Fruit fly (Drosophila melanogaster) whole organism, embryonic: ENCODE measurements around the gene Sfp77F.

Source experiments
- ATbp ChIP-seq: fragments of 200-800 bp; sonication (Bioruptor generic); optimal IDR thresholded peaks from 2 replicates; lab custom pipeline; 2017; ENCODE audit warnings: missing biosample characterization, mild to moderate bottlenecking, missing genetic modification characterization, missing genetic modification reagents
- CG10209 ChIP-seq: fragments of 200-800 bp; sonication (Bioruptor generic); optimal IDR thresholded peaks from 3 replicates; lab custom pipeline; 2017; ENCODE audit warnings: missing biosample characterization, mild to moderate bottlenecking, missing genetic modification characterization, missing genetic modification reagents
- CG11085 ChIP-seq: fragments of 200-800 bp; sonication (Bioruptor generic); IDR thresholded peaks from 2 replicates; pipeline ENCODE4 v1.3.6; 2022; ENCODE audit warnings: missing biosample characterization, missing genetic modification characterization
- CG12219 ChIP-seq: fragments of 200-800 bp; sonication (Bioruptor generic); optimal IDR thresholded peaks from 3 replicates; lab custom pipeline; 2018; ENCODE audit warnings: missing biosample characterization, mild to moderate bottlenecking, missing genetic modification characterization
- CG12744 ChIP-seq: fragments of 200-800 bp; sonication (Bioruptor generic); optimal IDR thresholded peaks from 2 replicates; lab custom pipeline; 2016; ENCODE audit warnings: missing biosample characterization, missing genetic modification characterization
- CG12769 ChIP-seq: fragments of 200-800 bp; sonication (Bioruptor generic); optimal IDR thresholded peaks from 2 replicates; lab custom pipeline; 2019; ENCODE audit warnings: missing biosample characterization, mild to moderate bottlenecking, missing genetic modification characterization, moderate library complexity
- CG13775 ChIP-seq: fragments of 200-800 bp; sonication (Bioruptor generic); optimal IDR thresholded peaks from 3 replicates; lab custom pipeline; 2017; ENCODE audit warnings: missing biosample characterization, mild to moderate bottlenecking, missing genetic modification characterization
- CG17361 ChIP-seq: fragments of 200-800 bp; sonication (Bioruptor generic); IDR thresholded peaks from 3 replicates; pipeline ENCODE4 v1.3.6; 2022; ENCODE audit warnings: missing biosample characterization, missing genetic modification characterization
- CG17829 ChIP-seq: fragments of 200-800 bp; optimal IDR thresholded peaks from 2 replicates; lab custom pipeline; 2019; ENCODE audit warnings: missing biosample characterization, mild to moderate bottlenecking, missing genetic modification characterization, moderate library complexity
- CG17912 ChIP-seq: fragments of 200-800 bp; sonication (Bioruptor generic); optimal IDR thresholded peaks from 2 replicates; lab custom pipeline; 2018; ENCODE audit warnings: missing biosample characterization, mild to moderate bottlenecking, missing genetic modification characterization
- CG18262 ChIP-seq: fragments of 200-800 bp; optimal IDR thresholded peaks from 3 replicates; lab custom pipeline; 2019; ENCODE audit warnings: missing biosample characterization, mild to moderate bottlenecking, missing genetic modification characterization, moderate library complexity
- CG1832 ChIP-seq: fragments of 200-800 bp; sonication (Bioruptor generic); optimal IDR thresholded peaks from 2 replicates; lab custom pipeline; 2017; ENCODE audit warnings: missing biosample characterization, mild to moderate bottlenecking, missing genetic modification characterization, inconsistent platforms
- CG2120 ChIP-seq: fragments of 200-800 bp; sonication (Bioruptor generic); optimal IDR thresholded peaks from 3 replicates; lab custom pipeline; 2016; ENCODE audit warnings: missing biosample characterization, missing genetic modification characterization
- CG2202 ChIP-seq: fragments of 200-800 bp; sonication (Bioruptor generic); optimal IDR thresholded peaks from 2 replicates; lab custom pipeline; 2018; ENCODE audit warnings: missing biosample characterization, mild to moderate bottlenecking, missing genetic modification characterization
- CG2678 ChIP-seq: fragments of 200-800 bp; sonication (Bioruptor generic); optimal IDR thresholded peaks from 3 replicates; lab custom pipeline; 2019; ENCODE audit warnings: missing biosample characterization, mild to moderate bottlenecking, missing genetic modification characterization, moderate library complexity
- CG2712 ChIP-seq: fragments of 200-800 bp; optimal IDR thresholded peaks from 3 replicates; lab custom pipeline; 2019; ENCODE audit warnings: missing biosample characterization, mild to moderate bottlenecking, missing genetic modification characterization, moderate library complexity
- CG7271 ChIP-seq: fragments of 200-800 bp; sonication (Bioruptor generic); optimal IDR thresholded peaks from 2 replicates; lab custom pipeline; 2018; ENCODE audit warnings: missing biosample characterization, mild to moderate bottlenecking, missing genetic modification characterization, moderate library complexity
- CG7839 ChIP-seq: fragments of 200-800 bp; sonication (Bioruptor generic); optimal IDR thresholded peaks from 3 replicates; lab custom pipeline; 2018; ENCODE audit warnings: missing biosample characterization, mild to moderate bottlenecking, missing genetic modification characterization, moderate library complexity
- CG8388 ChIP-seq: fragments of 200-800 bp; sonication (Bioruptor generic); optimal IDR thresholded peaks from 2 replicates; lab custom pipeline; 2019; ENCODE audit warnings: missing biosample characterization, mild to moderate bottlenecking, missing genetic modification characterization, moderate library complexity
- CG8924 ChIP-seq: fragments of 200-800 bp; optimal IDR thresholded peaks from 3 replicates; lab custom pipeline; 2019; ENCODE audit warnings: missing biosample characterization, mild to moderate bottlenecking, missing genetic modification characterization, moderate library complexity
- Chrac-16 ChIP-seq: fragments of 200-800 bp; sonication (Bioruptor generic); optimal IDR thresholded peaks from 3 replicates; lab custom pipeline; 2016; ENCODE audit warnings: missing biosample characterization, missing genetic modification characterization
- Elba2 ChIP-seq: fragments of 200-800 bp; sonication (Bioruptor generic); optimal IDR thresholded peaks from 3 replicates; lab custom pipeline; 2016; ENCODE audit warnings: missing biosample characterization, missing genetic modification characterization
- Med ChIP-seq: fragments of 200-800 bp; sonication (Bioruptor generic); peaks from one replicate; lab custom pipeline; 2016; ENCODE audit warnings: missing biosample characterization, missing genetic modification characterization, mild to moderate bottlenecking, inconsistent platforms, moderate library complexity
- NfI ChIP-seq: fragments of 200-800 bp; sonication (Bioruptor generic); optimal IDR thresholded peaks from 3 replicates; lab custom pipeline; 2018; ENCODE audit warnings: missing biosample characterization, mild to moderate bottlenecking, missing genetic modification characterization, moderate library complexity
- Oli ChIP-seq: fragments of 200-800 bp; sonication (Bioruptor generic); optimal IDR thresholded peaks from 2 replicates; lab custom pipeline; 2018; ENCODE audit warnings: missing biosample characterization, mild to moderate bottlenecking, missing genetic modification characterization, moderate library complexity
- PHDP ChIP-seq: fragments of 200-800 bp; sonication (Bioruptor generic); optimal IDR thresholded peaks from 3 replicates; lab custom pipeline; 2018; ENCODE audit warnings: missing biosample characterization, mild to moderate bottlenecking, missing genetic modification characterization, moderate library complexity
- Pdp1 ChIP-seq, 2 experiments: fragments of 200-800 bp; sonication (Bioruptor generic); optimal IDR thresholded peaks; 3 replicates each; lab custom pipeline; 2016; ENCODE audit warnings: missing biosample characterization in 2 of 2, missing genetic modification characterization in 2 of 2, mild to moderate bottlenecking in 1 of 2, moderate library complexity in 1 of 2
- Xbp1 ChIP-seq: fragments of 200-800 bp; sonication (Bioruptor generic); optimal IDR thresholded peaks from 3 replicates; lab custom pipeline; 2016; ENCODE audit warnings: missing biosample characterization, mild to moderate bottlenecking, missing genetic modification characterization
- ac ChIP-seq: fragments of 200-800 bp; sonication (Bioruptor generic); optimal IDR thresholded peaks from 3 replicates; lab custom pipeline; 2017; ENCODE audit warnings: missing biosample characterization, mild to moderate bottlenecking, missing genetic modification characterization
- chm ChIP-seq: fragments of 200-800 bp; sonication (Bioruptor generic); IDR thresholded peaks from 2 replicates; pipeline ENCODE4 v1.3.6; 2022; ENCODE audit warnings: missing biosample characterization, missing genetic modification characterization
- dmrt11E ChIP-seq: fragments of 200-800 bp; sonication (Bioruptor generic); optimal IDR thresholded peaks from 3 replicates; lab custom pipeline; 2018; ENCODE audit warnings: missing biosample characterization, mild to moderate bottlenecking, missing genetic modification characterization, moderate library complexity
- eve ChIP-seq, 2 experiments: fragments of >200 bp; optimal IDR thresholded peaks; 2 replicates each; lab custom pipeline; 2017; ENCODE audit warnings: missing biosample characterization in 2 of 2, missing genetic modification characterization in 2 of 2
- fd102C ChIP-seq: fragments of 200-800 bp; sonication (Bioruptor generic); optimal IDR thresholded peaks from 2 replicates; lab custom pipeline; 2018; ENCODE audit warnings: missing biosample characterization, mild to moderate bottlenecking, missing genetic modification characterization, moderate library complexity
- fd96Cb ChIP-seq: fragments of 200-800 bp; sonication (Bioruptor generic); optimal IDR thresholded peaks from 2 replicates; lab custom pipeline; 2018; ENCODE audit warnings: missing biosample characterization, mild to moderate bottlenecking, missing genetic modification characterization, moderate library complexity
- gsb-n ChIP-seq: fragments of 200-800 bp; sonication (Bioruptor generic); optimal IDR thresholded peaks from 3 replicates; lab custom pipeline; 2018; ENCODE audit warnings: missing biosample characterization, mild to moderate bottlenecking, missing genetic modification characterization
- insv ChIP-seq, 2 experiments: fragments of 200-800 bp; sonication (Bioruptor generic); optimal IDR thresholded peaks; 3 replicates each; lab custom pipeline; 2016 to 2018; ENCODE audit warnings: missing biosample characterization in 2 of 2, missing genetic modification characterization in 2 of 2
- lilli ChIP-seq: fragments of 200-800 bp; sonication (Bioruptor generic); optimal IDR thresholded peaks from 3 replicates; lab custom pipeline; 2016; ENCODE audit warnings: missing biosample characterization, missing genetic modification characterization
- lola ChIP-seq, 3 experiments: fragments of >200 bp in 2 of 3; fragments of 200-800 bp in 1 of 3; sonication (Bioruptor generic) in 1 of 3; optimal IDR thresholded peaks; 2 replicates each; lab custom pipeline; 2017 to 2019; ENCODE audit warnings: missing biosample characterization in 3 of 3, missing genetic modification characterization in 3 of 3, mild to moderate bottlenecking in 1 of 3, moderate library complexity in 1 of 3
- mam ChIP-seq: fragments of 200-800 bp; sonication (Bioruptor generic); optimal IDR thresholded peaks from 3 replicates; lab custom pipeline; 2016; ENCODE audit warnings: missing biosample characterization, missing genetic modification characterization
- nmo ChIP-seq: fragments of 200-800 bp; sonication (Bioruptor generic); optimal IDR thresholded peaks from 2 replicates; lab custom pipeline; 2018; ENCODE audit warnings: missing biosample characterization, mild to moderate bottlenecking, missing genetic modification characterization, moderate library complexity
- prd ChIP-seq, 3 experiments: fragments of >200 bp in 2 of 3; fragments of 200-800 bp in 1 of 3; sonication (Bioruptor generic) in 1 of 3; optimal IDR thresholded peaks in 2 of 3; IDR thresholded peaks in 1 of 3; 2 replicates in 2 of 3; 3 replicates in 1 of 3; pipeline versions ENCODE4 v1.3.6 to Lab custom; 2017 to 2022; ENCODE audit warnings: missing biosample characterization in 1 of 3, missing genetic modification characterization in 1 of 3
- row ChIP-seq: fragments of 200-800 bp; sonication (Bioruptor generic); IDR thresholded peaks from 3 replicates; pipeline ENCODE4 v1.3.6; 2022; ENCODE audit warnings: missing biosample characterization, missing genetic modification characterization
- sens ChIP-seq: fragments of 200-800 bp; sonication (Bioruptor generic); peaks from one replicate; lab custom pipeline; 2016; ENCODE audit warnings: missing biosample characterization, missing genetic modification characterization
- slbo ChIP-seq: fragments of 200-800 bp; sonication (Bioruptor generic); IDR thresholded peaks from 2 replicates; pipeline ENCODE4 v1.3.6; 2022; ENCODE audit warnings: missing biosample characterization, missing genetic modification characterization
- so ChIP-seq: fragments of 200-800 bp; sonication (Bioruptor generic); IDR thresholded peaks from 3 replicates; pipeline ENCODE4 v1.3.6; 2022; ENCODE audit warnings: missing biosample characterization, missing genetic modification characterization
- tll ChIP-seq, 2 experiments: fragments of 200-800 bp in 1 of 2; fragments of >200 bp in 1 of 2; sonication (Bioruptor generic) in 1 of 2; optimal IDR thresholded peaks; 2 replicates each; lab custom pipeline; 2017 to 2019; ENCODE audit warnings: missing biosample characterization in 2 of 2, missing genetic modification characterization in 2 of 2, mild to moderate bottlenecking in 1 of 2, moderate library complexity in 1 of 2
- twi ChIP-seq: fragments of 200-800 bp; optimal IDR thresholded peaks from 2 replicates; lab custom pipeline; 2019; ENCODE audit warnings: missing biosample characterization, mild to moderate bottlenecking, missing genetic modification characterization, moderate library complexity

Gene Sfp77F

dm6 chr3L:20922279-20922830 is 25.1 kb upstream of the Sfp77F start (continued):
- TF ChIP-seq ATbp (GFP tag; lab: Kevin White, UChicago) (peak; percentile 28), CG2202 (tag; lab: Kevin White, UChicago) (peak; percentile 39), so (peak; percentile 37; the same call in 1 of the 3 replicates), gsb-n (tag; lab: Kevin White, UChicago) (peak; percentile 64), CG12744 (no peak), fd102C (peak; percentile 21), Oli (tag; lab: Kevin White, UChicago) (no peak), PHDP (tag; lab: Kevin White, UChicago) (peak; percentile 2), CG12769 (tag; lab: Kevin White, UChicago) (peak; percentile 19), Med (peak; percentile 64), CG11085 (no peak), ac (GFP tag; lab: Kevin White, UChicago) (peak; percentile 44), Elba2 (GFP tag; lab: Kevin White, UChicago) (no peak), CG1832 (GFP tag; lab: Kevin White, UChicago) (peak; percentile 74), twi (tag; lab: Kevin White, UChicago) (peak; percentile 38), CG8924 (tag; lab: Kevin White, UChicago) (peak; percentile 22), insv (GFP tag; optimal IDR thresholded peaks at IDR 0.05; lab: Kevin White, UChicago) (peak in 1 of 2 experiments; percentile 7), prd (optimal IDR thresholded peaks at IDR 0.05; lab: Kevin White, UChicago) (no peak), prd (GFP tag; IDR thresholded peaks at IDR 0.05; lab: Robert Waterston, UW) (peak; percentile 44; the same call in 2 of the 3 replicates), tll (GFP tag; optimal IDR thresholded peaks at IDR 0.05; lab: Kevin White, UChicago) (peak in 1 of 2 experiments; percentile 97)

dm6 chr3L:20921859-20922258 is 24.6 kb upstream of the Sfp77F start:
- TF ChIP-seq nmo (GFP tag; lab: Kevin White, UChicago) = peak; percentile 1
- peak; percentile 25 for TF ChIP-seq dmrt11E (tag; lab: Kevin White, UChicago)
- TF ChIP-seq CG18262 (tag; lab: Kevin White, UChicago) = peak; percentile 43
- TF ChIP-seq chm (GFP tag; lab: Robert Waterston, UW) = no peak
- TF ChIP-seq slbo (GFP tag; lab: Robert Waterston, UW) = peak; percentile 32
- TF ChIP-seq CG7839 (tag; lab: Kevin White, UChicago) = peak; percentile 38
- TF ChIP-seq CG17829 (tag; lab: Kevin White, UChicago) = peak; percentile 51
- TF ChIP-seq lilli (GFP tag; lab: Kevin White, UChicago) = peak; percentile 18
- peak; percentile 36; the same call in 1 of the 3 replicates for TF ChIP-seq row (GFP tag; lab: Robert Waterston, UW)
- peak; percentile 16 for TF ChIP-seq mam (GFP tag; lab: Kevin White, UChicago)
- peak in 1 of 3 experiments; percentile 28 for TF ChIP-seq lola (GFP tag; optimal IDR thresholded peaks at IDR 0.05; lab: Kevin White, UChicago)
- TF ChIP-seq CG17912 (GFP tag; lab: Kevin White, UChicago) = no peak
- TF ChIP-seq fd96Cb (tag; lab: Kevin White, UChicago) = peak; percentile 25
- peak; percentile 35 for TF ChIP-seq CG2712 (tag; lab: Kevin White, UChicago)
- peak; percentile 16 for TF ChIP-seq Xbp1 (GFP tag; lab: Kevin White, UChicago)
- peak; percentile 19 for TF ChIP-seq NfI (GFP tag; lab: Kevin White, UChicago)
- TF ChIP-seq CG17361 (GFP tag; lab: Robert Waterston, UW) = peak; percentile 52; the same call in 2 of the 3 replicates
- TF ChIP-seq CG10209 (GFP tag; lab: Kevin White, UChicago) = no peak
- TF ChIP-seq Chrac-16 (GFP tag; lab: Kevin White, UChicago) = no peak
- no peak for TF ChIP-seq CG12219 (GFP tag; lab: Kevin White, UChicago)
- TF ChIP-seq CG8388 = peak; percentile 6
- TF ChIP-seq eve (GFP tag; optimal IDR thresholded peaks at IDR 0.05; lab: Kevin White, UChicago) = peak in 1 of 2 experiments; percentile 48
- TF ChIP-seq sens = peak; percentile 86
- TF ChIP-seq Pdp1 (GFP tag; optimal IDR thresholded peaks at IDR 0.05; lab: Kevin White, UChicago) = peak in 1 of 2 experiments; percentile 15
- TF ChIP-seq CG1832 (GFP tag; lab: Kevin White, UChicago) = no peak
- TF ChIP-seq Med = peak; percentile 45
- TF ChIP-seq CG7271 (tag; lab: Kevin White, UChicago) = no peak
- peak; percentile 4 for TF ChIP-seq CG13775 (GFP tag; lab: Kevin White, UChicago)
- TF ChIP-seq CG2120 (GFP tag; lab: Kevin White, UChicago) = peak; percentile 49
- TF ChIP-seq CG2678 (tag; lab: Kevin White, UChicago) = peak; percentile 54
